Worm (Caenorhabditis elegans): ENCODE results near the gene F23F1.10.

DNA sequence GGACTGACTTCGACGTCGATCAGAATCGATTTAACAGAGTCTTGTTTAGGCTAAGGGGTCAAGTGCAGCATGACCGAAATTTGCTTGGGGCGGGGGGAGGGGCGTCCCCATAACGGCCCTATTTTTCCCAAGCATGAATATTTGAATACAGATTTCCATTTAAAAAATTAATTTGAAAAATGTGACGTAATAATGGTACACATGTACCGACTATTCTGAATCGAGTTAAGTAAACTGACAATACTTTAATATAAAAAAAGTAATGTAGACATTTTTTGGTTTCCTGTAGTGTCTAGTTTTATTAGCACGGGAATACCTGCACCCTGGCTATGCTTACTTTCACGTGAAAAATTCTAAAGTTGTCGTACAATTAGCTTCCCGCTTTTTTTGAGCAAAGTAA is 45.0 kb upstream of the F23F1.10 start:
- TF ChIP-seq aly-1 (tag; optimal IDR thresholded peaks at IDR 0.05), result no peak
- TF ChIP-seq scrt-1 (GFP tag; IDR thresholded peaks at IDR 0.05), result no peak
- TF ChIP-seq hmbx-1 (tag; optimal IDR thresholded peaks at IDR 0.05), result no peak
- no peak for TF ChIP-seq F13C5.2 (tag; optimal IDR thresholded peaks at IDR 0.05)
- no peak for TF ChIP-seq tbx-37 (GFP tag; conservative IDR thresholded peaks at IDR 0.05)
- no peak for TF ChIP-seq hnd-1 (tag; optimal IDR thresholded peaks at IDR 0.05)
- no peak for TF ChIP-seq ceh-13 (GFP tag; optimal IDR thresholded peaks at IDR 0.05)
- TF ChIP-seq ama-1 (optimal IDR thresholded peaks at IDR 0.05), result no peak
- no peak for TF ChIP-seq B0310.2 (tag; optimal IDR thresholded peaks at IDR 0.05)
- no peak for TF ChIP-seq tra-4 (tag; optimal IDR thresholded peaks at IDR 0.05)
